Worm (Caenorhabditis elegans) whole organism, L3 larva: Measurements from ENCODE around the gene abu-10.

Source experiments
- ZK546.5 ChIP-seq: sonication (generic microtip); optimal IDR thresholded peaks from 2 replicates; lab custom pipeline; 2017; ENCODE audit warnings: missing biosample characterization, missing genetic modification characterization
- elt-3 ChIP-seq, 3 experiments: fragments of 150-350 bp in 1 of 3; sonication (generic microtip) in 2 of 3; optimal IDR thresholded peaks; 2 replicates in 2 of 3; 4 replicates in 1 of 3; lab custom pipeline; 2014 to 2017; ENCODE audit warnings: missing biosample characterization in 3 of 3, missing genetic modification characterization in 3 of 3
- hmg-11 ChIP-seq: sonication (generic microtip); optimal IDR thresholded peaks from 2 replicates; lab custom pipeline; 2016; ENCODE audit warnings: missing genetic modification characterization, missing compliant biosample characterization
- mdl-1 ChIP-seq: fragments of 150-350 bp; optimal IDR thresholded peaks from 2 replicates; lab custom pipeline; 2014; ENCODE audit warnings: missing biosample characterization, missing genetic modification characterization
- pqm-1 ChIP-seq: fragments of 150-350 bp; optimal IDR thresholded peaks from 2 replicates; lab custom pipeline; 2017; ENCODE audit warnings: missing biosample characterization, missing genetic modification characterization, inconsistent platforms
- snpc-4 ChIP-seq: fragments of 150-350 bp; optimal IDR thresholded peaks from 2 replicates; lab custom pipeline; 2014; ENCODE audit warnings: missing biosample characterization, missing genetic modification characterization
- tbx-2 ChIP-seq: sonication (generic microtip); optimal IDR thresholded peaks from 2 replicates; lab custom pipeline; 2016; ENCODE audit warnings: mild to moderate bottlenecking, missing genetic modification characterization, missing compliant biosample characterization
- unc-39 ChIP-seq: sonication (generic microtip); optimal IDR thresholded peaks from 4 replicates; lab custom pipeline; 2017; ENCODE audit warnings: missing biosample characterization, missing genetic modification characterization

DNA sequence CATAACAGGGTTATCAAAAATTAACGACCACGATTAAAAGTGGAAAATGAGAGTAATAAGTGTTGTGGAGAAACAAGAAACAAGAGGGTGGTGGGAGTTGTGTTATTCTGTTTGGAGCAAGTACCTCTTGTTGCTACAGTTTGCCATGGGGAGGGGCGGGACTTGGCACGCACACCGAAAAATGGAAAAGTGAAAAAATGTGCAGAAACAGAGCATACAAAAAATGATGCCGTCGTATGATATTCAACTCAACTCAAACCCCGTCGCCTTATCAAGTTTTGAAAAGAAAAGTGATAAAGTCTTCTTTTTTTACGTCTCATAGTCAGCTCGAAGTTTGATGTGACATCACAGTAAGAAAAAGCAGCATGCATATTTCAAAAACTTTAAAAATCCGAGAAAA, 22.7 kb downstream of the abu-10 start:
- TF ChIP-seq unc-39 (no peak), ZK546.5 (tag; lab: Kevin White, UChicago) (no peak), mdl-1 (tag; lab: Kevin White, UChicago) (no peak), tbx-2 (tag; lab: Kevin White, UChicago) (no peak), snpc-4 (tag; lab: Kevin White, UChicago) (no peak), pqm-1 (tag; lab: Kevin White, UChicago) (peak; percentile 69), hmg-11 (no peak), elt-3 (tag; optimal IDR thresholded peaks at IDR 0.05; lab: Kevin White, UChicago) (no peak)
